Worm (Caenorhabditis elegans) whole organism, L4 larva: ENCODE measurements around the gene C32D5.8.
A peak's percentile ranks its signal among the peaks of the same experiment; 100 is the strongest.

Experiments
- F44E2.7 ChIP-seq: fragments of 200-800 bp; sonication (Bioruptor generic); IDR thresholded peaks from 2 replicates; pipeline ENCODE4 v2.1.2; 2022; ENCODE audit warnings: missing genetic modification characterization, missing compliant biosample characterization
- R02D3.7 ChIP-seq: fragments of 150-350 bp; sonication (generic microtip); optimal IDR thresholded peaks from 3 replicates; lab custom pipeline; 2014; ENCODE audit warnings: missing biosample characterization, missing genetic modification characterization
- T26A8.4 ChIP-seq: fragments of 200-800 bp; sonication (Bioruptor generic); IDR thresholded peaks from 2 replicates; pipeline ENCODE4 v1.3.6; 2022; ENCODE audit warnings: missing genetic modification characterization, missing compliant biosample characterization
- Y105C5A.15 ChIP-seq: fragments of 200-800 bp; sonication (Bioruptor generic); IDR thresholded peaks from 2 replicates; pipeline ENCODE4 v1.3.6; 2022; ENCODE audit warnings: missing genetic modification characterization, missing compliant biosample characterization
- Y5F2A.4 ChIP-seq: fragments of 200-800 bp; sonication (Bioruptor generic); optimal IDR thresholded peaks from 2 replicates; lab custom pipeline; 2018; ENCODE audit warnings: mild to moderate bottlenecking, missing genetic modification characterization, missing compliant biosample characterization
- ZK337.2 ChIP-seq: fragments of 200-800 bp; sonication (Bioruptor generic); IDR thresholded peaks from 2 replicates; pipeline ENCODE4 v1.3.6; 2022; ENCODE audit warnings: missing genetic modification reagents, missing genetic modification characterization, missing compliant biosample characterization
- ZK546.5 ChIP-seq, 2 experiments: sonication (generic microtip); optimal IDR thresholded peaks; 2 replicates each; lab custom pipeline; 2017; ENCODE audit warnings: missing biosample characterization in 2 of 2, missing genetic modification characterization in 2 of 2
- aly-2 ChIP-seq: sonication (generic microtip); optimal IDR thresholded peaks from 2 replicates; lab custom pipeline; 2018; ENCODE audit warnings: missing biosample characterization, missing genetic modification characterization
- ceh-20 ChIP-seq: fragments of 200-800 bp; sonication (Bioruptor generic); IDR thresholded peaks from 2 replicates; pipeline ENCODE4 v1.3.6; 2022; ENCODE audit warnings: missing genetic modification reagents, missing genetic modification characterization, missing compliant biosample characterization
- ctbp-1 ChIP-seq: fragments of 200-800 bp; sonication (Bioruptor generic); IDR thresholded peaks from 2 replicates; pipeline ENCODE4 v1.3.6; 2022; ENCODE audit warnings: missing genetic modification reagents, missing genetic modification characterization, missing compliant biosample characterization
- daf-12 ChIP-seq: fragments of 150-350 bp; optimal IDR thresholded peaks from 2 replicates; lab custom pipeline; 2014; ENCODE audit warnings: missing biosample characterization, missing genetic modification reagents, missing genetic modification characterization
- daf-19 ChIP-seq: fragments of 200-800 bp; sonication (Bioruptor generic); conservative IDR thresholded peaks from 2 replicates; pipeline ENCODE4 v1.3.6; 2022; ENCODE audit warnings: missing genetic modification characterization, missing compliant biosample characterization
- daf-8 ChIP-seq: fragments of 200-800 bp; sonication (Bioruptor generic); IDR thresholded peaks from 2 replicates; pipeline ENCODE4 v1.3.6; 2022; ENCODE audit warnings: missing genetic modification characterization, missing compliant biosample characterization
- dmd-6 ChIP-seq: fragments of 200-800 bp; sonication (Bioruptor generic); IDR thresholded peaks from 2 replicates; pipeline ENCODE4 v1.3.6; 2022; ENCODE audit warnings: missing genetic modification reagents, missing genetic modification characterization, missing compliant biosample characterization
- dmd-8 ChIP-seq: fragments of 200-800 bp; sonication (Bioruptor generic); IDR thresholded peaks from 2 replicates; pipeline ENCODE4 v1.3.6; 2022; ENCODE audit warnings: missing genetic modification characterization, missing compliant biosample characterization
- dpl-1 ChIP-seq: fragments of 150-350 bp; optimal IDR thresholded peaks from 2 replicates; lab custom pipeline; 2014; ENCODE audit warnings: missing biosample characterization, missing genetic modification reagents, missing genetic modification characterization
- dve-1 ChIP-seq: sonication (generic microtip); optimal IDR thresholded peaks from 2 replicates; lab custom pipeline; 2017; ENCODE audit warnings: antibody characterized with exemption, mild to moderate bottlenecking, missing genetic modification characterization, missing compliant biosample characterization; ENCODE audit not compliant: insufficient read depth
- fkh-10 ChIP-seq: fragments of 150-350 bp; optimal IDR thresholded peaks from 2 replicates; lab custom pipeline; 2014; ENCODE audit warnings: missing biosample characterization, missing genetic modification reagents, missing genetic modification characterization
- fos-1 ChIP-seq: fragments of 150-350 bp; optimal IDR thresholded peaks from 2 replicates; lab custom pipeline; 2014; ENCODE audit warnings: missing biosample characterization, missing genetic modification characterization
- hif-1 ChIP-seq, 2 experiments: sonication (generic microtip); optimal IDR thresholded peaks; 2 replicates each; lab custom pipeline; 2016 to 2017; ENCODE audit warnings: missing compliant biosample characterization in 2 of 2, missing genetic modification characterization in 2 of 2, missing genetic modification reagents in 2 of 2, missing genotype in 2 of 2, mild to moderate bottlenecking in 1 of 2
- jun-1 ChIP-seq: fragments of 150-350 bp; optimal IDR thresholded peaks from 2 replicates; lab custom pipeline; 2014; ENCODE audit warnings: missing biosample characterization, missing genetic modification reagents, missing genetic modification characterization
- lin-1 ChIP-seq: fragments of 200-800 bp; sonication (Bioruptor generic); IDR thresholded peaks from 2 replicates; pipeline ENCODE4 v1.3.6; 2022; ENCODE audit warnings: missing genetic modification reagents, missing genetic modification characterization, missing compliant biosample characterization
- lin-39 ChIP-seq: fragments of 150-350 bp; optimal IDR thresholded peaks from 2 replicates; lab custom pipeline; 2014; ENCODE audit warnings: missing biosample characterization, missing genetic modification reagents, missing genetic modification characterization
- lir-3 ChIP-seq: sonication (generic microtip); optimal IDR thresholded peaks from 2 replicates; lab custom pipeline; 2016; ENCODE audit warnings: mild to moderate bottlenecking, missing genetic modification characterization, missing compliant biosample characterization
- lsy-2 ChIP-seq, 2 experiments: fragments of 150-350 bp in 1 of 2; sonication (generic microtip) in 1 of 2; optimal IDR thresholded peaks; 2 replicates each; lab custom pipeline; 2014 to 2017; ENCODE audit warnings: missing biosample characterization in 2 of 2, missing genetic modification characterization in 2 of 2
- madf-9 ChIP-seq: fragments of 200-800 bp; sonication (Bioruptor generic); conservative IDR thresholded peaks from 2 replicates; pipeline ENCODE4 v1.3.6; 2022; ENCODE audit warnings: missing genetic modification reagents, missing genetic modification characterization, missing compliant biosample characterization
- mdl-1 ChIP-seq, 2 experiments: fragments of 150-350 bp in 1 of 2; sonication (generic microtip) in 1 of 2; optimal IDR thresholded peaks; 2 replicates each; lab custom pipeline; 2014 to 2017; ENCODE audit warnings: missing biosample characterization in 2 of 2, missing genetic modification characterization in 2 of 2
- mdt-29 ChIP-seq: fragments of 200-800 bp; sonication (Bioruptor generic); IDR thresholded peaks from 2 replicates; pipeline ENCODE4 v1.3.6; 2022; ENCODE audit warnings: missing genetic modification reagents, missing genetic modification characterization, missing compliant biosample characterization
- mep-1 ChIP-seq: fragments of 150-350 bp; sonication (generic microtip); optimal IDR thresholded peaks from 3 replicates; lab custom pipeline; 2014; ENCODE audit warnings: missing biosample characterization, missing genetic modification characterization
- mxl-3 ChIP-seq: fragments of 200-800 bp; sonication (Bioruptor generic); optimal IDR thresholded peaks from 2 replicates; lab custom pipeline; 2018; ENCODE audit warnings: mild to moderate bottlenecking, missing genetic modification characterization, missing compliant biosample characterization
- nhr-10 ChIP-seq: fragments of 150-350 bp; optimal IDR thresholded peaks from 2 replicates; lab custom pipeline; 2014; ENCODE audit warnings: missing biosample characterization, missing genetic modification characterization
- nhr-102 ChIP-seq: sonication (generic microtip); optimal IDR thresholded peaks from 2 replicates; lab custom pipeline; 2016; ENCODE audit warnings: mild to moderate bottlenecking, missing genetic modification characterization, moderate library complexity, missing compliant biosample characterization
- nhr-11 ChIP-seq: fragments of 150-350 bp; optimal IDR thresholded peaks from 2 replicates; lab custom pipeline; 2014; ENCODE audit warnings: missing biosample characterization, missing genetic modification characterization
- nhr-111 ChIP-seq: fragments of 200-800 bp; sonication (Bioruptor generic); optimal IDR thresholded peaks from 2 replicates; lab custom pipeline; 2018; ENCODE audit warnings: mild to moderate bottlenecking, missing genetic modification characterization, missing compliant biosample characterization
- nhr-237 ChIP-seq: sonication (generic microtip); optimal IDR thresholded peaks from 2 replicates; lab custom pipeline; 2017; ENCODE audit warnings: missing biosample characterization, missing genetic modification characterization
- nhr-41 ChIP-seq: fragments of 200-800 bp; sonication (Bioruptor generic); IDR thresholded peaks from 2 replicates; pipeline ENCODE4 v1.3.6; 2022; ENCODE audit warnings: missing genetic modification reagents, missing genetic modification characterization, missing compliant biosample characterization
- nhr-76 ChIP-seq: fragments of 150-350 bp; optimal IDR thresholded peaks from 2 replicates; lab custom pipeline; 2014; ENCODE audit warnings: missing biosample characterization, missing genetic modification characterization
- rbr-2 ChIP-seq: sonication (generic microtip); optimal IDR thresholded peaks from 2 replicates; lab custom pipeline; 2016; ENCODE audit warnings: missing genotype, missing genetic modification characterization, missing compliant biosample characterization
- saeg-2 ChIP-seq: fragments of 200-800 bp; sonication (Bioruptor generic); IDR thresholded peaks from 2 replicates; pipeline ENCODE4 v1.3.6; 2022; ENCODE audit warnings: missing genetic modification reagents, missing genetic modification characterization, missing compliant biosample characterization
- sdz-12 ChIP-seq: fragments of 200-800 bp; sonication (Bioruptor generic); optimal IDR thresholded peaks from 2 replicates; lab custom pipeline; 2018; ENCODE audit warnings: mild to moderate bottlenecking, missing genetic modification characterization, missing compliant biosample characterization
- skn-1 ChIP-seq: fragments of 150-350 bp; optimal IDR thresholded peaks from 2 replicates; lab custom pipeline; 2014; ENCODE audit warnings: missing biosample characterization, missing genetic modification characterization
- snpc-4 ChIP-seq: fragments of 150-350 bp; optimal IDR thresholded peaks from 2 replicates; lab custom pipeline; 2014; ENCODE audit warnings: missing biosample characterization, missing genetic modification characterization
- spr-1 ChIP-seq: sonication (generic microtip); optimal IDR thresholded peaks from 2 replicates; lab custom pipeline; 2016; ENCODE audit warnings: mild to moderate bottlenecking, missing genetic modification characterization, missing compliant biosample characterization
- spr-3 ChIP-seq: fragments of 200-800 bp; sonication (Bioruptor generic); optimal IDR thresholded peaks from 2 replicates; lab custom pipeline; 2018; ENCODE audit warnings: mild to moderate bottlenecking, missing genetic modification characterization, missing compliant biosample characterization
- tra-1 ChIP-seq: fragments of 200-800 bp; sonication (Bioruptor generic); IDR thresholded peaks from 2 replicates; pipeline ENCODE4 v1.3.6; 2022; ENCODE audit warnings: missing genetic modification reagents, missing genetic modification characterization, missing compliant biosample characterization
- unc-130 ChIP-seq: sonication (generic microtip); optimal IDR thresholded peaks from 2 replicates; lab custom pipeline; 2016; ENCODE audit warnings: missing genetic modification reagents, missing genetic modification characterization, missing compliant biosample characterization
- unc-39 ChIP-seq: sonication (generic microtip); optimal IDR thresholded peaks from 2 replicates; lab custom pipeline; 2017; ENCODE audit warnings: missing biosample characterization, missing genetic modification characterization
- unc-62 ChIP-seq, 3 experiments: fragments of 150-350 bp in 1 of 3; sonication (generic microtip); optimal IDR thresholded peaks in 2 of 3; peaks in 1 of 3; 1 replicate in 1 of 3; 2 replicates in 2 of 3; lab custom pipeline; 2014 to 2017; ENCODE audit warnings: missing biosample characterization in 3 of 3, missing genetic modification characterization in 3 of 3, missing genetic modification reagents in 3 of 3, missing genotype in 1 of 3
- zag-1 ChIP-seq: fragments of 150-350 bp; optimal IDR thresholded peaks from 2 replicates; lab custom pipeline; 2014; ENCODE audit warnings: missing biosample characterization, missing genetic modification characterization
- zip-2 ChIP-seq: fragments of 150-350 bp; optimal IDR thresholded peaks from 2 replicates; lab custom pipeline; 2014; ENCODE audit warnings: missing biosample characterization, missing genetic modification characterization
- ztf-11 ChIP-seq: fragments of 150-350 bp; optimal IDR thresholded peaks from 2 replicates; lab custom pipeline; 2014; ENCODE audit warnings: missing biosample characterization, missing genetic modification characterization

C32D5.8 gene

DNA sequence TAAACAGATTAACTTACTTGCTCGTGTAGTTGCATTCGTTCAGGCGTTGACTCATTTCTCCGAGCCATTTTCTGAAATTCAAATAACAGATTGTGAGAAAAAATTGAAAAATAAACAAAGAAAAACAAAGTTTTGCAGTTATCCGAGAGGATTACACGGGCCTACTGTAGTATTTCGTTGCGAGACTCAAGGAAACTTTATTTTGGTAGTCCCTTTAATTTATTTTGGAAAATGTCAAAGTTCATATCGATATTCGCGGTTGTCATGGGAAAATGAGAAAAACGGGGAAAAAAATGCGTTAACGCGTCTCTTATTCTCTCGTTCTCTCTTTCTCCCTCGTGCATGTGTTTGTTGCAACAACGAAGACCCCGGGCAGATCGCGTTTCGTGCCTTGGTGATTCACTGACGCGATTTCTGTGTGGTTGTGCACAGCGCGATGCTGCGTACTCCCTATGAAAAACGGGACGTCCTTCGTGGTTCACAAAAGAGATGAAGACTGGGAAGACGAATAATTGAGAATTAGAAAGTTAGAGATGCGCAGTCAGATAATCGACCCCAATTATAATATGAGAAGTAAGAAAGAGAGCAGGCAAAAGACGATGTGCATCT is 14.4 kb downstream of the C32D5.8 start, which contains the start of gene set-4 (continued):
- TF ChIP-seq jun-1 (peak; percentile 77), rbr-2 (tag; lab: Kevin White, UChicago) (peak; percentile 96), fos-1 (tag; lab: Kevin White, UChicago) (no peak), Y5F2A.4 (GFP tag; lab: Kevin White, UChicago) (no peak), saeg-2 (GFP tag; lab: Robert Waterston, UW) (no peak), Y105C5A.15 (GFP tag; lab: Robert Waterston, UW) (no peak), ZK337.2 (GFP tag; lab: Robert Waterston, UW) (no peak), nhr-76 (no peak), T26A8.4 (GFP tag; lab: Robert Waterston, UW) (peak; percentile 88), skn-1 (tag; lab: Kevin White, UChicago) (no peak), dpl-1 (GFP tag; lab: Kevin White, UChicago) (peak; percentile 88), daf-19 (GFP tag; lab: Robert Waterston, UW) (0 out of 2 replicates have a peak, but pooled peaks have one; percentile 59), daf-8 (GFP tag; lab: Robert Waterston, UW) (no peak), dve-1 (peak; percentile 94), mep-1 (tag; lab: Kevin White, UChicago) (peak; percentile 96), nhr-10 (peak; percentile 23), lin-1 (GFP tag; lab: Robert Waterston, UW) (peak; percentile 82; the same call in 1 of the 2 replicates), lsy-2 (tag; optimal IDR thresholded peaks at IDR 0.05; lab: Kevin White, UChicago) (peak; percentile 79 to 95), ZK546.5 (tag; optimal IDR thresholded peaks at IDR 0.05; lab: Kevin White, UChicago) (no peak), zag-1 (tag; lab: Kevin White, UChicago) (no peak), unc-130 (GFP tag; lab: Kevin White, UChicago) (peak; percentile 48), hif-1 (tag; optimal IDR thresholded peaks at IDR 0.05; lab: Kevin White, UChicago) (peak in 1 of 2 experiments; percentile 82), ceh-20 (peak; percentile 88), nhr-41 (GFP tag; lab: Robert Waterston, UW) (peak; percentile 22; the same call in 1 of the 2 replicates), R02D3.7 (tag; lab: Kevin White, UChicago) (no peak), unc-39 (tag; lab: Kevin White, UChicago) (no peak), sdz-12 (GFP tag; lab: Kevin White, UChicago) (no peak), nhr-237 (tag; lab: Kevin White, UChicago) (no peak), mdt-29 (GFP tag; lab: Robert Waterston, UW) (peak; percentile 62; the same call in 1 of the 2 replicates), snpc-4 (no peak), zip-2 (tag; lab: Kevin White, UChicago) (no peak), F44E2.7 (no peak), nhr-111 (GFP tag; lab: Kevin White, UChicago) (no peak), mxl-3 (GFP tag; lab: Kevin White, UChicago) (peak; percentile 96), spr-1 (peak; percentile 87), ctbp-1 (GFP tag; lab: Robert Waterston, UW) (peak; percentile 88), dmd-6 (GFP tag; lab: Robert Waterston, UW) (peak; percentile 93), spr-3 (peak; percentile 68), tra-1 (peak; percentile 87), unc-62 (GFP tag; optimal IDR thresholded peaks at IDR 0.05 in 1 of 2; lab: Kevin White, UChicago) (peak in 1 of 2 experiments; percentile 75), unc-62 (tag; optimal IDR thresholded peaks at IDR 0.05; lab: Kevin White, UChicago) (no peak), mdl-1 (tag; optimal IDR thresholded peaks at IDR 0.05; lab: Kevin White, UChicago) (peak; percentile 19 to 94), daf-12 (no peak), lir-3 (tag; lab: Kevin White, UChicago) (no peak), aly-2 (tag; lab: Kevin White, UChicago) (no peak), madf-9 (GFP tag; lab: Robert Waterston, UW) (peak; percentile 64; the same call in 1 of the 2 replicates), lin-39 (tag; lab: Kevin White, UChicago) (no peak), fkh-10 (GFP tag; lab: Kevin White, UChicago) (peak; percentile 95), nhr-102 (peak; percentile 87), ztf-11 (peak; percentile 16), dmd-8 (GFP tag; lab: Robert Waterston, UW) (no peak), nhr-11 (peak; percentile 89)
